Fruit fly (Drosophila melanogaster) Kc167 (cell line): Measurements from ENCODE around the gene snRNP-U1-C.

Experiments
- insv ChIP-seq: fragments of >200 bp; optimal IDR thresholded peaks from 3 replicates; lab custom pipeline; 2018; ENCODE audit warnings: missing external identifiers
- psq ChIP-seq: fragments of >200 bp; optimal IDR thresholded peaks from 2 replicates; lab custom pipeline; 2017; ENCODE audit warnings: missing external identifiers
- ttk ChIP-seq: sonication (Bioruptor generic); optimal IDR thresholded peaks from 2 replicates; lab custom pipeline; 2017; ENCODE audit warnings: missing external identifiers

DNA sequence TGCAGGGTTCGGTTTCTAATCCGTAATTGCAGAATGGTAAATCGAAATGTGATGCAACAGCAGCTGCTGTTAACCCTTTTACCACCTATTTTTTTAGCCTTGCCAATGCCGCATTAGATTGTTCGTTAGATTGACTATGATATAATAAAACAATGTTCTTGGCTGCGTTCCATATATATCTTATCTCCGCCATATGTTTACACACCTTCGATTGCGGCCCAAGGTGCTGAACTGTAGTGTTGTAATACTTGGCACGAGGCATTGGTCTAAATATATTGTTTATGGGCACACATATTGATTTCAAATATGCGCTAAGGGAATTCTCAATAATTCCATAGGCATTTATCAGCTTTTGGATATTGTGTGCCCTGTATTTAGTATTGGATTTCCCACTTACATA, 8.3 kb upstream of the snRNP-U1-C start:
- TF ChIP-seq psq (lab: Kevin White, UChicago) (no peak), ttk (lab: Kevin White, UChicago) (no peak), insv (no peak)
